Worm (Caenorhabditis elegans) whole organism, late embryonic: Measurements from ENCODE around the gene F17C11.13.

Source experiments
- F13H6.1 ChIP-seq: sonication (generic microtip); optimal IDR thresholded peaks from 2 replicates; lab custom pipeline; 2016; ENCODE audit warnings: missing genetic modification characterization, missing compliant biosample characterization
- K02D7.2 ChIP-seq: sonication (generic microtip); optimal IDR thresholded peaks from 2 replicates; lab custom pipeline; 2017; ENCODE audit warnings: mild to moderate bottlenecking, missing genetic modification characterization, missing compliant biosample characterization
- Y22D7AL.16 ChIP-seq: sonication (generic microtip); optimal IDR thresholded peaks from 2 replicates; lab custom pipeline; 2016; ENCODE audit warnings: missing genetic modification characterization, missing compliant biosample characterization
- ahr-1 ChIP-seq: sonication (generic microtip); optimal IDR thresholded peaks from 2 replicates; lab custom pipeline; 2016; ENCODE audit warnings: missing genetic modification characterization, missing compliant biosample characterization
- ama-1 ChIP-seq: fragments of 150-350 bp; optimal IDR thresholded peaks from 2 replicates; lab custom pipeline; 2014
- ceh-18 ChIP-seq: sonication (generic microtip); optimal IDR thresholded peaks from 2 replicates; lab custom pipeline; 2016; ENCODE audit warnings: missing genetic modification characterization, missing compliant biosample characterization
- ceh-24 ChIP-seq: sonication (generic microtip); optimal IDR thresholded peaks from 2 replicates; lab custom pipeline; 2016; ENCODE audit warnings: mild to moderate bottlenecking, missing genetic modification characterization, missing compliant biosample characterization
- ceh-31 ChIP-seq: sonication (generic microtip); optimal IDR thresholded peaks from 2 replicates; lab custom pipeline; 2016; ENCODE audit warnings: missing genetic modification characterization, missing compliant biosample characterization
- ceh-6 ChIP-seq: fragments of 200-800 bp; sonication (Bioruptor generic); optimal IDR thresholded peaks from 2 replicates; lab custom pipeline; 2018; ENCODE audit warnings: mild to moderate bottlenecking, missing genetic modification characterization, missing compliant biosample characterization
- che-1 ChIP-seq: sonication (generic microtip); optimal IDR thresholded peaks from 2 replicates; lab custom pipeline; 2016; ENCODE audit warnings: mild to moderate bottlenecking, missing genetic modification characterization, missing compliant biosample characterization
- dve-1 ChIP-seq: sonication (generic microtip); optimal IDR thresholded peaks from 2 replicates; lab custom pipeline; 2017; ENCODE audit warnings: antibody characterized with exemption, mild to moderate bottlenecking, missing genetic modification characterization, missing compliant biosample characterization
- elt-4 ChIP-seq: sonication (generic microtip); optimal IDR thresholded peaks from 2 replicates; lab custom pipeline; 2016; ENCODE audit warnings: missing genetic modification characterization, missing compliant biosample characterization
- ets-4 ChIP-seq: sonication (generic microtip); optimal IDR thresholded peaks from 2 replicates; lab custom pipeline; 2016; ENCODE audit warnings: missing genetic modification characterization, missing compliant biosample characterization
- eyg-1 ChIP-seq: sonication (generic microtip); optimal IDR thresholded peaks from 2 replicates; lab custom pipeline; 2016; ENCODE audit warnings: missing genotype, missing genetic modification characterization, missing compliant biosample characterization
- fax-1 ChIP-seq: sonication (generic microtip); optimal IDR thresholded peaks from 2 replicates; lab custom pipeline; 2016; ENCODE audit warnings: missing genotype, missing genetic modification characterization, missing compliant biosample characterization
- fkh-10 ChIP-seq: fragments of 150-350 bp; optimal IDR thresholded peaks from 2 replicates; lab custom pipeline; 2014; ENCODE audit warnings: missing biosample characterization, missing genetic modification reagents, missing genetic modification characterization
- fkh-6 ChIP-seq: sonication (generic microtip); optimal IDR thresholded peaks from 2 replicates; lab custom pipeline; 2016; ENCODE audit warnings: missing genetic modification characterization, missing compliant biosample characterization
- hlh-15 ChIP-seq: sonication (generic microtip); optimal IDR thresholded peaks from 2 replicates; lab custom pipeline; 2016; ENCODE audit warnings: missing genetic modification characterization, missing compliant biosample characterization
- lin-11 ChIP-seq: fragments of 200-800 bp; sonication (Bioruptor generic); optimal IDR thresholded peaks from 2 replicates; lab custom pipeline; 2018; ENCODE audit warnings: mild to moderate bottlenecking, missing genetic modification characterization, missing compliant biosample characterization
- nfya-1 ChIP-seq: sonication (generic microtip); optimal IDR thresholded peaks from 2 replicates; lab custom pipeline; 2017; ENCODE audit warnings: missing genetic modification characterization, mild to moderate bottlenecking, missing compliant biosample characterization, antibody characterized with exemption, moderate library complexity
- nhr-11 ChIP-seq: fragments of 150-350 bp; optimal IDR thresholded peaks from 2 replicates; lab custom pipeline; 2014; ENCODE audit warnings: missing biosample characterization, missing genetic modification characterization
- nhr-232 ChIP-seq: sonication (generic microtip); optimal IDR thresholded peaks from 2 replicates; lab custom pipeline; 2016; ENCODE audit warnings: missing genetic modification characterization, missing compliant biosample characterization
- npax-4 ChIP-seq: sonication (generic microtip); optimal IDR thresholded peaks from 2 replicates; lab custom pipeline; 2016; ENCODE audit warnings: missing genetic modification characterization, missing compliant biosample characterization
- pag-3 ChIP-seq: sonication (generic microtip); optimal IDR thresholded peaks from 2 replicates; lab custom pipeline; 2016; ENCODE audit warnings: missing compliant biosample characterization, missing genetic modification characterization, borderline replicate concordance
- pat-9 ChIP-seq: fragments of 200-800 bp; sonication (Bioruptor generic); optimal IDR thresholded peaks from 2 replicates; lab custom pipeline; 2018; ENCODE audit warnings: mild to moderate bottlenecking, missing genetic modification characterization, moderate library complexity, missing compliant biosample characterization
- pax-1 ChIP-seq: fragments of 150-350 bp; optimal IDR thresholded peaks from 2 replicates; lab custom pipeline; 2014; ENCODE audit warnings: missing biosample characterization, missing genetic modification characterization
- tbx-7 ChIP-seq: sonication (generic microtip); optimal IDR thresholded peaks from 2 replicates; lab custom pipeline; 2016; ENCODE audit warnings: missing genotype, missing genetic modification characterization, missing compliant biosample characterization
- unc-3 ChIP-seq, 2 experiments: fragments of 200-800 bp in 1 of 2; sonication (Bioruptor generic) in 1 of 2; sonication (generic microtip) in 1 of 2; conservative IDR thresholded peaks in 1 of 2; optimal IDR thresholded peaks in 1 of 2; 2 replicates each; pipeline versions ENCODE4 v1.3.6 to Lab custom; 2016 to 2022; ENCODE audit warnings: missing compliant biosample characterization in 2 of 2, missing genetic modification characterization in 2 of 2, missing genetic modification reagents in 1 of 2
- unc-42 ChIP-seq: sonication (generic microtip); optimal IDR thresholded peaks from 2 replicates; lab custom pipeline; 2016; ENCODE audit warnings: missing genotype, missing genetic modification characterization, missing compliant biosample characterization
- unc-86 ChIP-seq: sonication (generic microtip); optimal IDR thresholded peaks from 2 replicates; lab custom pipeline; 2016; ENCODE audit warnings: missing genetic modification characterization, missing compliant biosample characterization
- zip-5 ChIP-seq: sonication (generic microtip); optimal IDR thresholded peaks from 2 replicates; lab custom pipeline; 2016; ENCODE audit warnings: missing genetic modification characterization, missing compliant biosample characterization

The F17C11.13 gene

ce11 chrV:10998797-10999196 is 43.1 kb downstream of the F17C11.13 start, which contains the start of gene F53B7.7:
Gene F53B7.7, plus strand, starts transcription at chrV:10999097.
- TF ChIP-seq lin-11 (tag; lab: Kevin White, UChicago) (no peak), dve-1 (tag; lab: Kevin White, UChicago) (no peak), pat-9 (tag; lab: Kevin White, UChicago) (no peak), pag-3 (tag; lab: Kevin White, UChicago) (no peak), fkh-6 (tag; lab: Kevin White, UChicago) (no peak), fax-1 (tag; lab: Kevin White, UChicago) (no peak), tbx-7 (tag; lab: Kevin White, UChicago) (no peak), unc-42 (tag; lab: Kevin White, UChicago) (no peak), npax-4 (tag; lab: Kevin White, UChicago) (no peak), elt-4 (tag; lab: Kevin White, UChicago) (no peak), ceh-18 (tag; lab: Kevin White, UChicago) (no peak), unc-3 (GFP tag; conservative IDR thresholded peaks at IDR 0.05; lab: Robert Waterston, UW) (no peak), unc-3 (tag; optimal IDR thresholded peaks at IDR 0.05; lab: Kevin White, UChicago) (no peak), che-1 (tag; lab: Kevin White, UChicago) (no peak), eyg-1 (tag; lab: Kevin White, UChicago) (no peak), hlh-15 (tag; lab: Kevin White, UChicago) (no peak), unc-86 (tag; lab: Kevin White, UChicago) (no peak), ahr-1 (tag; lab: Kevin White, UChicago) (no peak)

ce11 chrV:11000650-11001049 is 44.9 kb downstream of the F17C11.13 start, which contains the start of gene isy-1:
Gene isy-1, minus strand, starts transcription at chrV:11000699.
- TF ChIP-seq nfya-1 (tag; lab: Kevin White, UChicago) (peak; percentile 37), ama-1 (lab: Kevin White, UChicago) (no peak), ets-4 (tag; lab: Kevin White, UChicago) (no peak), F13H6.1 (tag; lab: Kevin White, UChicago) (no peak), unc-42 (tag; lab: Kevin White, UChicago) (peak; percentile 92), ceh-31 (tag; lab: Kevin White, UChicago) (peak; percentile 47), zip-5 (no peak)

- TF ChIP-seq nhr-232 (tag; lab: Kevin White, UChicago) (no peak), Y22D7AL.16 (tag; lab: Kevin White, UChicago) (no peak), fkh-10 (GFP tag; lab: Kevin White, UChicago) (no peak), K02D7.2 (no peak), dve-1 (tag; lab: Kevin White, UChicago) (no peak), nhr-11 (tag; lab: Kevin White, UChicago) (no peak), nfya-1 (tag; lab: Kevin White, UChicago) (no peak)
Observed at ce11 chrV:11002434-11002833, 46.7 kb downstream of the F17C11.13 start, which contains the start of gene F53B7.4. Gene F53B7.4, minus strand, starts transcription at chrV:11002534.

DNA sequence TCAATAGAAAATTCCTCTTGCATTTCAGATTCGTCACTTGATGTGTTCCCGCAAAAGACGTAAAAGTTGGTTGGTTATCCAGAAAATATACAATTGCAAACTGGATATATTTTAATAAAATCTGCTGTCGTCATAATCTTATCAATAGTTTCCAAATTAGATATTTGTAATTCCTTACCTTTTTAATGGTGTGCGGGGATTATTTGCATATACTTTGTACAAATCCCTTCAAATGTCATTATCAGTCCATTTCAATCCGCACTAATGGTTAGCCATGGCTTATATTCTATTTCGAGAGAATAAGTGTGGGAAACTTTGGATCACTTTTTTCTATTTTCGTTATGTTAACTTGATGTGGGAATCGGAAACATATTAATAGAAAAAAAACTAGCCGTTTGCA is 48.4 kb downstream of the F17C11.13 start:
- TF ChIP-seq fax-1 (tag; lab: Kevin White, UChicago) (no peak), unc-86 (tag; lab: Kevin White, UChicago) (no peak), tbx-7 (tag; lab: Kevin White, UChicago) (no peak), Y22D7AL.16 (tag; lab: Kevin White, UChicago) (no peak), ceh-24 (no peak), unc-42 (tag; lab: Kevin White, UChicago) (no peak), ceh-6 (no peak), nhr-232 (tag; lab: Kevin White, UChicago) (no peak), pax-1 (tag; lab: Kevin White, UChicago) (no peak), lin-11 (tag; lab: Kevin White, UChicago) (no peak)
